Worm (Caenorhabditis elegans) whole organism, L3 larva: ENCODE results near the gene srg-34.

Experiments
- ama-1 ChIP-seq: fragments of 150-350 bp; optimal IDR thresholded peaks from 2 replicates; lab custom pipeline; 2018
- ceh-16 ChIP-seq: sonication (generic microtip); optimal IDR thresholded peaks from 2 replicates; lab custom pipeline; 2017; ENCODE audit warnings: missing biosample characterization, missing genetic modification characterization
- ceh-82 ChIP-seq: fragments of 150-350 bp; optimal IDR thresholded peaks from 2 replicates; lab custom pipeline; 2014; ENCODE audit warnings: missing biosample characterization, missing genetic modification characterization
- nhr-237 ChIP-seq: fragments of 150-350 bp; optimal IDR thresholded peaks from 2 replicates; lab custom pipeline; 2014; ENCODE audit warnings: missing biosample characterization, missing genetic modification characterization
- nhr-77 ChIP-seq: fragments of 150-350 bp; optimal IDR thresholded peaks from 2 replicates; lab custom pipeline; 2014; ENCODE audit warnings: missing biosample characterization, missing genetic modification characterization
- sea-2 ChIP-seq: fragments of 150-350 bp; sonication (generic microtip); optimal IDR thresholded peaks from 4 replicates; lab custom pipeline; 2014; ENCODE audit warnings: missing biosample characterization, missing genetic modification reagents, missing genetic modification characterization

DNA sequence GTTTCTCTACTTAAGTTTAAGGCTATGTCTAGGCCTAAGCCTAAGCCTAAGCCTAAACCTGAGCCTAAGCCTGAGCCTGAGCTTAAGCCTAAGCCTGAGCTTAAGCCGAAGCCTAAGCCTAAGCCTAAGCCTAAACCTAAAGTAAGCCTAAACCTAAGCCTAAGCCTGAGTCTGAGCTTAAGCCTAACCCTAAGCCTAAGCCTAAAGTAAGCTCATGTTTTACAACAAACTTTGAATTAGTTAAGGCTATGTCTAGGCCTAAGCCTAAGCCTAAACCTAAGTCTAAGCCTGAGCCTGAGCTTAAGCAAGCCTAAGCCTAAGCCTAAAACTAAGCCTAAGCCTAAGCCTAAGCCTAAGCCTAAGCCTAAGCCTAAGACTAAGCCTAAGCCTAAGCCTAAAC lies 935 bp upstream of the srg-34 start:
- TF ChIP-seq sea-2 (GFP tag; lab: Kevin White, UChicago) (no peak), nhr-237 (tag; lab: Kevin White, UChicago) (no peak), ceh-16 (tag; lab: Kevin White, UChicago) (no peak), nhr-77 (tag; lab: Kevin White, UChicago) (no peak), ceh-82 (tag; lab: Kevin White, UChicago) (no peak), ama-1 (lab: Kevin White, UChicago) (no peak)
